Worm (Caenorhabditis elegans) whole organism, L2 larva: ENCODE data around the gene ZC416.2.

Experiments used
- F13H6.1 ChIP-seq: sonication (generic microtip); optimal IDR thresholded peaks from 2 replicates; lab custom pipeline; 2016; ENCODE audit warnings: missing genetic modification characterization, missing compliant biosample characterization
- elt-1 ChIP-seq: fragments of 150-350 bp; optimal IDR thresholded peaks from 2 replicates; lab custom pipeline; 2014; ENCODE audit warnings: missing biosample characterization, missing genetic modification characterization
- mdl-1 ChIP-seq, 2 experiments: fragments of 150-350 bp in 1 of 2; sonication (generic microtip) in 1 of 2; optimal IDR thresholded peaks; 2 replicates each; lab custom pipeline; 2017; ENCODE audit warnings: missing biosample characterization in 2 of 2, missing genetic modification characterization in 2 of 2
- nhr-10 ChIP-seq: sonication (generic microtip); optimal IDR thresholded peaks from 2 replicates; lab custom pipeline; 2017; ENCODE audit warnings: missing biosample characterization, missing genetic modification characterization
- nhr-237 ChIP-seq: fragments of 150-350 bp; optimal IDR thresholded peaks from 2 replicates; lab custom pipeline; 2014; ENCODE audit warnings: missing biosample characterization, missing genetic modification characterization
- nhr-6 ChIP-seq: fragments of 150-350 bp; optimal IDR thresholded peaks from 2 replicates; lab custom pipeline; 2014; ENCODE audit warnings: missing biosample characterization, missing genetic modification characterization
- unc-62 ChIP-seq: fragments of 150-350 bp; optimal IDR thresholded peaks from 2 replicates; lab custom pipeline; 2014; ENCODE audit warnings: missing biosample characterization, missing genetic modification reagents, missing genetic modification characterization
- zag-1 ChIP-seq: fragments of 150-350 bp; optimal IDR thresholded peaks from 2 replicates; lab custom pipeline; 2014; ENCODE audit warnings: missing biosample characterization, missing genetic modification characterization
- ztf-1 ChIP-seq: fragments of 200-800 bp; sonication (Bioruptor generic); conservative IDR thresholded peaks from 2 replicates; pipeline ENCODE4 v1.3.6; 2022; ENCODE audit warnings: missing genetic modification characterization, missing compliant biosample characterization
- ztf-11 ChIP-seq: sonication (generic microtip); optimal IDR thresholded peaks from 2 replicates; lab custom pipeline; 2017; ENCODE audit warnings: missing biosample characterization, missing genetic modification characterization
- ztf-4 ChIP-seq: fragments of 150-350 bp; optimal IDR thresholded peaks from 2 replicates; lab custom pipeline; 2014; ENCODE audit warnings: missing biosample characterization, missing genetic modification characterization

- TF ChIP-seq unc-62 (GFP tag; lab: Kevin White, UChicago) = no peak
- TF ChIP-seq nhr-10 (tag; lab: Kevin White, UChicago) = no peak
- TF ChIP-seq ztf-1 = no peak
- TF ChIP-seq ztf-4 = no peak
- TF ChIP-seq nhr-6 = no peak
- no peak for TF ChIP-seq nhr-237 (tag; lab: Kevin White, UChicago)
- no peak for TF ChIP-seq mdl-1 (tag; optimal IDR thresholded peaks at IDR 0.05; lab: Kevin White, UChicago)
- no peak for TF ChIP-seq F13H6.1
- no peak for TF ChIP-seq ztf-11 (tag; lab: Kevin White, UChicago)
- TF ChIP-seq zag-1 = no peak
- TF ChIP-seq elt-1 (tag; lab: Kevin White, UChicago) = no peak
Measured at ce11 chrIV:3632475-3632874, 944 bp upstream of the ZC416.2 start.
